Worm (Caenorhabditis elegans) whole organism, mixed stage, embryonic: Measurements from ENCODE around the gene tasp-1.

ENCODE experiments used
- M03D4.4 ChIP-seq: sonication (generic microtip); optimal IDR thresholded peaks from 2 replicates; lab custom pipeline; 2017; ENCODE audit warnings: mild to moderate bottlenecking, missing genetic modification characterization, missing compliant biosample characterization
- bed-3 ChIP-seq: fragments of 200-800 bp; sonication (Bioruptor generic); optimal IDR thresholded peaks from 3 replicates; lab custom pipeline; 2018; ENCODE audit warnings: mild to moderate bottlenecking, missing genetic modification characterization, moderate library complexity, missing compliant biosample characterization
- ceh-39 ChIP-seq: fragments of 150-350 bp; optimal IDR thresholded peaks from 2 replicates; lab custom pipeline; 2014; ENCODE audit warnings: missing biosample characterization, missing genetic modification characterization
- ceh-43 ChIP-seq: fragments of 200-800 bp; sonication (Bioruptor generic); optimal IDR thresholded peaks from 2 replicates; lab custom pipeline; 2018; ENCODE audit warnings: mild to moderate bottlenecking, missing genetic modification characterization, moderate library complexity, missing compliant biosample characterization
- ceh-83 ChIP-seq: fragments of 200-800 bp; sonication (Bioruptor generic); optimal IDR thresholded peaks from 2 replicates; lab custom pipeline; 2018; ENCODE audit warnings: mild to moderate bottlenecking, missing genetic modification characterization, missing compliant biosample characterization
- ces-1 ChIP-seq: fragments of 150-350 bp; optimal IDR thresholded peaks from 2 replicates; lab custom pipeline; 2014; ENCODE audit warnings: missing biosample characterization, missing genetic modification reagents, missing genetic modification characterization
- cnd-1 ChIP-seq: fragments of 200-800 bp; sonication (Bioruptor generic); optimal IDR thresholded peaks from 2 replicates; lab custom pipeline; 2018; ENCODE audit warnings: mild to moderate bottlenecking, missing genetic modification characterization, missing compliant biosample characterization
- drap-1 ChIP-seq: fragments of 200-800 bp; sonication (Bioruptor generic); optimal IDR thresholded peaks from 3 replicates; lab custom pipeline; 2018; ENCODE audit warnings: mild to moderate bottlenecking, missing genetic modification characterization, missing compliant biosample characterization
- elt-1 ChIP-seq: sonication (generic microtip); optimal IDR thresholded peaks from 2 replicates; lab custom pipeline; 2017; ENCODE audit warnings: missing genetic modification characterization, mild to moderate bottlenecking, missing compliant biosample characterization, antibody characterized with exemption, moderate library complexity, borderline replicate concordance; ENCODE audit not compliant: insufficient read depth
- elt-3 ChIP-seq: fragments of 150-350 bp; optimal IDR thresholded peaks from 2 replicates; lab custom pipeline; 2014; ENCODE audit warnings: missing biosample characterization, missing genetic modification characterization
- flh-1 ChIP-seq: fragments of 200-800 bp; sonication (Bioruptor generic); optimal IDR thresholded peaks from 2 replicates; lab custom pipeline; 2018; ENCODE audit warnings: mild to moderate bottlenecking, missing genetic modification characterization, moderate library complexity, missing compliant biosample characterization
- ham-2 ChIP-seq: fragments of 200-800 bp; sonication (Bioruptor generic); optimal IDR thresholded peaks from 2 replicates; lab custom pipeline; 2018; ENCODE audit warnings: mild to moderate bottlenecking, missing genetic modification characterization, missing compliant biosample characterization
- hlh-1 ChIP-seq: fragments of 150-350 bp; optimal IDR thresholded peaks from 2 replicates; lab custom pipeline; 2014; ENCODE audit warnings: missing biosample characterization, missing genetic modification reagents, missing genetic modification characterization
- lin-13 ChIP-seq: fragments of 150-350 bp; optimal IDR thresholded peaks from 2 replicates; lab custom pipeline; 2014; ENCODE audit warnings: missing biosample characterization, missing genetic modification characterization
- lin-32 ChIP-seq: fragments of 200-800 bp; sonication (Bioruptor generic); optimal IDR thresholded peaks from 2 replicates; lab custom pipeline; 2018; ENCODE audit warnings: mild to moderate bottlenecking, missing genetic modification characterization, missing compliant biosample characterization
- lsy-2 ChIP-seq: fragments of 150-350 bp; optimal IDR thresholded peaks from 2 replicates; lab custom pipeline; 2014; ENCODE audit warnings: missing biosample characterization, missing genetic modification characterization
- mab-5 ChIP-seq: fragments of 150-350 bp; optimal IDR thresholded peaks from 2 replicates; lab custom pipeline; 2014; ENCODE audit warnings: missing biosample characterization, missing genetic modification characterization
- mep-1 ChIP-seq: fragments of 150-350 bp; optimal IDR thresholded peaks from 2 replicates; lab custom pipeline; 2017; ENCODE audit warnings: missing biosample characterization, missing genetic modification reagents, missing genetic modification characterization, inconsistent platforms
- mls-2 ChIP-seq: sonication (generic microtip); optimal IDR thresholded peaks from 2 replicates; lab custom pipeline; 2016; ENCODE audit warnings: mild to moderate bottlenecking, missing genetic modification characterization, moderate library complexity, missing compliant biosample characterization
- nhr-12 ChIP-seq: fragments of 150-350 bp; optimal IDR thresholded peaks from 2 replicates; lab custom pipeline; 2014; ENCODE audit warnings: missing biosample characterization, missing genetic modification characterization
- nhr-2 ChIP-seq: fragments of 150-350 bp; optimal IDR thresholded peaks from 2 replicates; lab custom pipeline; 2014; ENCODE audit warnings: missing biosample characterization, missing genetic modification characterization
- nhr-237 ChIP-seq: fragments of 150-350 bp; optimal IDR thresholded peaks from 2 replicates; lab custom pipeline; 2014; ENCODE audit warnings: missing biosample characterization, missing genetic modification characterization
- nhr-76 ChIP-seq: sonication (generic microtip); optimal IDR thresholded peaks from 2 replicates; lab custom pipeline; 2017; ENCODE audit warnings: missing biosample characterization, missing genetic modification characterization
- pha-4 ChIP-seq: fragments of 150-350 bp; optimal IDR thresholded peaks from 2 replicates; lab custom pipeline; 2018; ENCODE audit warnings: missing biosample characterization, missing genetic modification reagents, missing genetic modification characterization
- sem-2 ChIP-seq: fragments of 200-800 bp; sonication (Bioruptor generic); optimal IDR thresholded peaks from 2 replicates; lab custom pipeline; 2018; ENCODE audit warnings: mild to moderate bottlenecking, missing genetic modification characterization, missing compliant biosample characterization
- snpc-4 ChIP-seq: fragments of 150-350 bp; optimal IDR thresholded peaks from 2 replicates; lab custom pipeline; 2014; ENCODE audit warnings: missing biosample characterization, missing genetic modification characterization
- sptf-1 ChIP-seq: sonication (generic microtip); optimal IDR thresholded peaks from 2 replicates; lab custom pipeline; 2017; ENCODE audit warnings: mild to moderate bottlenecking, missing genetic modification characterization, moderate library complexity, missing compliant biosample characterization
- tbx-8 ChIP-seq: fragments of 200-800 bp; sonication (Bioruptor generic); optimal IDR thresholded peaks from 2 replicates; lab custom pipeline; 2018; ENCODE audit warnings: mild to moderate bottlenecking, missing genetic modification characterization, moderate library complexity, missing compliant biosample characterization
- unc-120 ChIP-seq: sonication (generic microtip); optimal IDR thresholded peaks from 2 replicates; lab custom pipeline; 2017; ENCODE audit warnings: missing genetic modification characterization, missing compliant biosample characterization; ENCODE audit not compliant: poor library complexity, severe bottlenecking
- unc-39 ChIP-seq: fragments of 150-350 bp; optimal IDR thresholded peaks from 2 replicates; lab custom pipeline; 2014; ENCODE audit warnings: missing biosample characterization, missing genetic modification characterization
- zip-8 ChIP-seq: fragments of 150-350 bp; optimal IDR thresholded peaks from 2 replicates; lab custom pipeline; 2014; ENCODE audit warnings: missing biosample characterization, missing genetic modification characterization
- ztf-11 ChIP-seq: fragments of 150-350 bp; optimal IDR thresholded peaks from 2 replicates; lab custom pipeline; 2014; ENCODE audit warnings: missing biosample characterization, missing genetic modification characterization

tasp-1 gene

ce11 chrIII:10736322-10736985 lies 22.7 kb upstream of the tasp-1 start:
- TF ChIP-seq M03D4.4 (tag; lab: Kevin White, UChicago) (no peak), drap-1 (GFP tag; lab: Kevin White, UChicago) (no peak), ces-1 (GFP tag; lab: Kevin White, UChicago) (no peak), ham-2 (GFP tag; lab: Kevin White, UChicago) (no peak), zip-8 (tag; lab: Kevin White, UChicago) (no peak), sem-2 (GFP tag; lab: Kevin White, UChicago) (no peak), pha-4 (no peak), snpc-4 (tag; lab: Kevin White, UChicago) (no peak), ceh-43 (GFP tag; lab: Kevin White, UChicago) (no peak), mab-5 (tag; lab: Kevin White, UChicago) (no peak), mep-1 (tag; lab: Kevin White, UChicago) (no peak), nhr-2 (no peak)

- TF ChIP-seq nhr-12 (tag; lab: Kevin White, UChicago) (no peak), unc-120 (no peak), cnd-1 (no peak), nhr-76 (no peak), elt-1 (tag; lab: Kevin White, UChicago) (no peak), pha-4 (no peak), ztf-11 (no peak), nhr-237 (no peak), tbx-8 (no peak), mep-1 (tag; lab: Kevin White, UChicago) (no peak), bed-3 (GFP tag; lab: Kevin White, UChicago) (no peak), lin-32 (GFP tag; lab: Kevin White, UChicago) (no peak)
- TF ChIP-seq, all 35 proteins: peak for 0
These were observed 21.0 kb upstream of the tasp-1 start for ce11 chrIII:10738081-10738480.

- no peak for TF ChIP-seq sptf-1
- no peak for TF ChIP-seq bed-3 (GFP tag; lab: Kevin White, UChicago)
- no peak for TF ChIP-seq tbx-8
- TF ChIP-seq lin-13: no peak
These were observed 19.7 kb upstream of the tasp-1 start, which contains the start of gene smap-1 for ce11 chrIII:10739455-10739854. Gene smap-1 (minus strand): TSS chrIII:10739792.

ce11 chrIII:10739902-10740301 lies 19.2 kb upstream of the tasp-1 start:
- TF ChIP-seq nhr-237 (peak; percentile 40), drap-1 (GFP tag; lab: Kevin White, UChicago) (no peak), elt-1 (tag; lab: Kevin White, UChicago) (no peak), ceh-39 (tag; lab: Kevin White, UChicago) (no peak), hlh-1 (tag; lab: Kevin White, UChicago) (no peak), ceh-83 (no peak), ham-2 (GFP tag; lab: Kevin White, UChicago) (peak; percentile 22), tbx-8 (no peak), nhr-2 (no peak), lsy-2 (tag; lab: Kevin White, UChicago) (no peak), unc-120 (peak; percentile 74), mls-2 (tag; lab: Kevin White, UChicago) (peak; percentile 6), sptf-1 (peak; percentile 26), nhr-12 (tag; lab: Kevin White, UChicago) (no peak), ces-1 (GFP tag; lab: Kevin White, UChicago) (peak; percentile 52), flh-1 (GFP tag; lab: Kevin White, UChicago) (no peak), elt-3 (no peak), unc-39 (tag; lab: Kevin White, UChicago) (no peak), mep-1 (tag; lab: Kevin White, UChicago) (peak; percentile 11)

ce11 chrIII:10740518-10740917 lies 18.6 kb upstream of the tasp-1 start, which contains the start of gene K01G5.8:
Gene K01G5.8 (minus strand): TSS chrIII:10740772.
- TF ChIP-seq snpc-4 (tag; lab: Kevin White, UChicago) (no peak), mab-5 (tag; lab: Kevin White, UChicago) (no peak), zip-8 (tag; lab: Kevin White, UChicago) (no peak), lin-32 (GFP tag; lab: Kevin White, UChicago) (no peak), bed-3 (GFP tag; lab: Kevin White, UChicago) (no peak), unc-39 (tag; lab: Kevin White, UChicago) (no peak), ztf-11 (no peak), ceh-83 (no peak), drap-1 (GFP tag; lab: Kevin White, UChicago) (no peak), cnd-1 (no peak), unc-120 (no peak), nhr-237 (no peak), elt-3 (no peak), tbx-8 (no peak), nhr-76 (no peak), lin-13 (no peak), elt-1 (tag; lab: Kevin White, UChicago) (no peak)
